Worm (Caenorhabditis elegans) whole organism, mixed stage, embryonic: ENCODE data around the gene F22E5.13.

Experiments used
- bed-3 ChIP-seq: fragments of 200-800 bp; sonication (Bioruptor generic); optimal IDR thresholded peaks from 3 replicates; lab custom pipeline; 2018; ENCODE audit warnings: mild to moderate bottlenecking, missing genetic modification characterization, moderate library complexity, missing compliant biosample characterization
- blmp-1 ChIP-seq: fragments of 150-350 bp; optimal IDR thresholded peaks from 2 replicates; lab custom pipeline; 2014; ENCODE audit warnings: missing biosample characterization, missing genetic modification characterization
- cnd-1 ChIP-seq: fragments of 200-800 bp; sonication (Bioruptor generic); optimal IDR thresholded peaks from 2 replicates; lab custom pipeline; 2018; ENCODE audit warnings: mild to moderate bottlenecking, missing genetic modification characterization, missing compliant biosample characterization
- lin-13 ChIP-seq: fragments of 150-350 bp; optimal IDR thresholded peaks from 2 replicates; lab custom pipeline; 2014; ENCODE audit warnings: missing biosample characterization, missing genetic modification characterization
- lsy-2 ChIP-seq: fragments of 150-350 bp; optimal IDR thresholded peaks from 2 replicates; lab custom pipeline; 2014; ENCODE audit warnings: missing biosample characterization, missing genetic modification characterization
- mab-5 ChIP-seq: fragments of 150-350 bp; optimal IDR thresholded peaks from 2 replicates; lab custom pipeline; 2014; ENCODE audit warnings: missing biosample characterization, missing genetic modification characterization
- nhr-12 ChIP-seq: fragments of 150-350 bp; optimal IDR thresholded peaks from 2 replicates; lab custom pipeline; 2014; ENCODE audit warnings: missing biosample characterization, missing genetic modification characterization
- snpc-4 ChIP-seq: fragments of 150-350 bp; optimal IDR thresholded peaks from 2 replicates; lab custom pipeline; 2014; ENCODE audit warnings: missing biosample characterization, missing genetic modification characterization
- ztf-11 ChIP-seq: fragments of 150-350 bp; optimal IDR thresholded peaks from 2 replicates; lab custom pipeline; 2014; ENCODE audit warnings: missing biosample characterization, missing genetic modification characterization

ce11 chrII:2665606-2666005, 16.2 kb upstream of the F22E5.13 start, which contains the start of gene F22E5.22:
- TF ChIP-seq blmp-1 (tag; lab: Kevin White, UChicago) (no peak), nhr-12 (no peak), lsy-2 (tag; lab: Kevin White, UChicago) (no peak), bed-3 (GFP tag; lab: Kevin White, UChicago) (no peak), ztf-11 (no peak), snpc-4 (no peak), lin-13 (tag; lab: Kevin White, UChicago) (no peak), cnd-1 (tag; lab: Kevin White, UChicago) (no peak), mab-5 (no peak)
